Worm (Caenorhabditis elegans): ENCODE data around the gene nspc-10.

nspc-10 gene

DNA sequence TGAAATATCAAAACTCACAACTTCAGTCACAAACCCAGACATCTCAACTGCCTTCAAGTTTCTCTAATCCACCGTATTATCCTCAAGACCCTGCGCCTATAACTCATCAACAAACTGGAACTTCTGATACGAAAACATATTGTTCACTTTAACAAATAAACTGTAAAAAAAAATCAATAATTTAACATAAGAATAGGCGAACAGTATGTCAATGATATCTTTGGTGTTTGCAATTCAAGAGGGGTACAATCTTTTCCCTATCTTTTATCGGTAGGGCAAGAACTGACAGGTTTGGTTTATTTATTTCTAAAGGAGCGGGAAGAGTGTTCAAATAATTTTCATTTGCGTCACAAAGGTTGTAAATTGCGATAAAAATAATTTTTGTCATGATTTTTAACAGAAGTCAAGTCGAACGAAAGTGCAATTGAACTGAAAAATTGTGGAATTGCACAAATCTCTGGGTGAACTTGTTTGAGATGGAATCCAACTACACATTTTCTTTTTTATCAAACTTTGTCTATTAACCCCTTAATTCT lies 19.6 kb downstream of the nspc-10 start:
- TF ChIP-seq pha-4 (tag; optimal IDR thresholded peaks at IDR 0.05): peak; percentile 99
- TF ChIP-seq ztf-4 (tag; optimal IDR thresholded peaks at IDR 0.05): peak; percentile 93
- peak; percentile 96 for TF ChIP-seq nhr-28 (tag; optimal IDR thresholded peaks at IDR 0.05)
- TF ChIP-seq pqm-1 (tag; optimal IDR thresholded peaks at IDR 0.05): peak; percentile 93
- TF ChIP-seq fkh-10 (GFP tag; optimal IDR thresholded peaks at IDR 0.05): peak; percentile 99
- TF ChIP-seq lin-15B (tag; optimal IDR thresholded peaks at IDR 0.05): peak; percentile 12
- peak; percentile 98 for TF ChIP-seq nhr-77 (tag; optimal IDR thresholded peaks at IDR 0.05)
- TF ChIP-seq fos-1 (tag; optimal IDR thresholded peaks at IDR 0.05): peak; percentile 91
- peak; percentile 89 for TF ChIP-seq unc-62 (GFP tag; optimal IDR thresholded peaks at IDR 0.05)
- peak; percentile 94 for TF ChIP-seq snpc-4 (tag; optimal IDR thresholded peaks at IDR 0.05)
- peak; percentile 43 for TF ChIP-seq nhr-237 (tag; optimal IDR thresholded peaks at IDR 0.05)
- TF ChIP-seq eor-1 (tag; optimal IDR thresholded peaks at IDR 0.05): peak in 1 of 2 experiments; percentile 80
- peak; percentile 87 for TF ChIP-seq egl-27 (tag; optimal IDR thresholded peaks at IDR 0.05)
- peak; percentile 75 for TF ChIP-seq elt-1 (tag; optimal IDR thresholded peaks at IDR 0.05)
- peak; percentile 72 to 98 (median 87) for TF ChIP-seq elt-3 (tag; optimal IDR thresholded peaks at IDR 0.05)
- TF ChIP-seq nhr-11 (tag; optimal IDR thresholded peaks at IDR 0.05): peak; percentile 98
- TF ChIP-seq skn-1 (tag; optimal IDR thresholded peaks at IDR 0.05): peak; percentile 99
- peak; percentile 77 for TF ChIP-seq hmg-11 (tag; optimal IDR thresholded peaks at IDR 0.05)
- peak; percentile 11 for TF ChIP-seq sea-2 (GFP tag; optimal IDR thresholded peaks at IDR 0.05)
- TF ChIP-seq ceh-9 (tag; optimal IDR thresholded peaks at IDR 0.05): no peak
- no peak for TF ChIP-seq unc-39 (tag; optimal IDR thresholded peaks at IDR 0.05)
- peak; percentile 98 for TF ChIP-seq egl-5 (tag; optimal IDR thresholded peaks at IDR 0.05)
- peak; percentile 82 for TF ChIP-seq lin-39 (tag; optimal IDR thresholded peaks at IDR 0.05)
- peak; percentile 87 for TF ChIP-seq nhr-25 (tag; optimal IDR thresholded peaks at IDR 0.05)
- peak; percentile 58 for TF ChIP-seq nhr-67 (tag; optimal IDR thresholded peaks at IDR 0.05)
- TF ChIP-seq ceh-82 (tag; optimal IDR thresholded peaks at IDR 0.05): peak; percentile 96
- peak; percentile 99 for TF ChIP-seq nhr-43 (tag; optimal IDR thresholded peaks at IDR 0.05; ENCODE audit: poor library complexity, severe bottlenecking)
- TF ChIP-seq fkh-2 (tag; optimal IDR thresholded peaks at IDR 0.05): peak; percentile 56
- TF ChIP-seq lsy-12 (tag; optimal IDR thresholded peaks at IDR 0.05): peak; percentile 95
- peak; percentile 98 for TF ChIP-seq aly-2 (tag; optimal IDR thresholded peaks at IDR 0.05)
- peak; percentile 66 for TF ChIP-seq ceh-16 (tag; optimal IDR thresholded peaks at IDR 0.05)
- peak; percentile 98 for TF ChIP-seq tbx-2 (tag; optimal IDR thresholded peaks at IDR 0.05)
- peak; percentile 91 for TF ChIP-seq R02D3.7 (tag; optimal IDR thresholded peaks at IDR 0.05)
- peak; percentile 53 for TF ChIP-seq ztf-11 (tag; optimal IDR thresholded peaks at IDR 0.05)
- peak; percentile 25 for TF ChIP-seq nhr-12 (tag; optimal IDR thresholded peaks at IDR 0.05)
- peak; percentile 88 for TF ChIP-seq zag-1 (tag; optimal IDR thresholded peaks at IDR 0.05)
- peak; percentile 86 for TF ChIP-seq mdl-1 (tag; optimal IDR thresholded peaks at IDR 0.05)
- peak; percentile 100 for TF ChIP-seq ceh-28 (tag; optimal IDR thresholded peaks at IDR 0.05)
- TF ChIP-seq nhr-23 (tag; optimal IDR thresholded peaks at IDR 0.05): peak; percentile 99
- TF ChIP-seq daf-12 (tag; optimal IDR thresholded peaks at IDR 0.05): peak; percentile 93
- TF ChIP-seq ZK546.5 (tag; optimal IDR thresholded peaks at IDR 0.05): peak; percentile 72
- TF ChIP-seq nfya-1 (tag; optimal IDR thresholded peaks at IDR 0.05; ENCODE audit: insufficient read depth): peak; percentile 91
- no peak for TF ChIP-seq ama-1 (optimal IDR thresholded peaks at IDR 0.05)
- TF ChIP-seq jun-1 (tag; optimal IDR thresholded peaks at IDR 0.05): peak; percentile 100
- TF ChIP-seq mml-1 (tag; optimal IDR thresholded peaks at IDR 0.05): no peak
- TF ChIP-seq elt-2 (tag; optimal IDR thresholded peaks at IDR 0.05): peak; percentile 84
- TF ChIP-seq nhr-76 (tag; optimal IDR thresholded peaks at IDR 0.05): peak; percentile 86
